Fruit fly (Drosophila melanogaster): ENCODE results near the gene v.

The v gene

DNA sequence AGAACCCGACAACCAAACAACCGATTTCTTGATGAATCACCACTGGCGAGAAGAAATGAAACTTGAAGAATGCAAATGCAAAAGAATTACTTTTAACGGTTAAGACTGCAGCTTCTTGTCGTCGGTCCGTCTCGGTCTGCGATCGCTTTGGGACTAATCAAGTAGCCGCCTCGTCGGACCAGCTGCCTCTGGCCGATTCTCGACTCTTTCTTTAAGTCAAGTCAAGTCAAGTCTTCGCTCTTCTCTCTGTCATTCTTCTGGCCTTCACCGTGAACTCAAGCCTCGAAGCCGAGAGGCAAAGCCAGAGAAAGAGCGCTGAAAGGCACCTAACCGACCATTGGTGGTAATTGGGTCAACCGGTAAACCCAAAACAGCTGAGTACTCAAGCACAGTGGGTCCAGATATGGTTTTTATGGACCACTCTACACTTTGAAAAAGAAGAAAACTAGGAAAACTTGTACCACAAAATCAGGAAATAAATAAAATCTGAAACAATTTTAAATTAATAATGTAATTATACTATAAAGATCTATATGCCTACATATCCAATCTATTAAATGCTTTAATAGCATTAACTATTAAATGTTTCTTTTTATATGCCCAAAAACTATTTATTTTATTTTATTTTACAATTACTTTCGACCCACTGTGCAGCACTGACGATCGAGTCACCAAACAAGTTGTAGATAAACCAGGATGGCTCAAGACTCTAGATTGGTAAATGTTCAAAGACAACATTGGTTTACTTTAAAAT is 43.4 kb downstream of the v start, which contains the start of gene C901:
C901 (minus strand) TSS at position 157 of the 754 bp plus-strand sequence.
- no peak for TF ChIP-seq CG17801 (GFP tag; optimal IDR thresholded peaks at IDR 0.05; ENCODE audit: partially characterized antibody)
